Worm (Caenorhabditis elegans): ENCODE data around the gene C50E3.15.

DNA sequence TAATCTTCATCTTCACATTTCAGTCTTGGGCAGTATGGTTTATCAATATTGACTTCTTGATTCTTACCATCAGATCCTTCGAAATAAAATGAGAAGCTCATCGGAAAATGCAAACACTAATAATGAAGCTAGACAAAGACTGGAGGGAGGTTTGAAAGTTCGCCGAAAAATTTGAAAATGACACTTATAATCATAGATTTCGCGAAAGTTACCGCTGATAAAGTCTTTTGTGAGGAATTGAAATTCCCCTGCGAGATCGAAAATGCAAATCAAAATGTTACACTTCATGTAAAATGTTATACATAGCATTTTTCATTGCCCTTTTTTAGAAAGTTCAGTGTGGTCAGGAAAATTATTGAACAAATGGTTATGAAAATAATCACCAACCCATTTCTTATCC, 19.9 kb upstream of the C50E3.15 start, which contains the start of gene C50E3.7:
- TF ChIP-seq pag-3 (tag; optimal IDR thresholded peaks at IDR 0.05; ENCODE audit: borderline replicate concordance) (no peak), rnt-1 (tag; optimal IDR thresholded peaks at IDR 0.05) (no peak), ceh-6 (GFP tag; optimal IDR thresholded peaks at IDR 0.05) (no peak), ama-1 (optimal IDR thresholded peaks at IDR 0.05) (no peak), ceh-34 (tag; optimal IDR thresholded peaks at IDR 0.05) (no peak)
